Worm (Caenorhabditis elegans) whole organism, mixed stage, embryonic: ENCODE data around the gene ccd-5.

ENCODE experiments used
- lin-32 ChIP-seq: fragments of 200-800 bp; sonication (Bioruptor generic); optimal IDR thresholded peaks from 2 replicates; lab custom pipeline; 2018; ENCODE audit warnings: mild to moderate bottlenecking, missing genetic modification characterization, missing compliant biosample characterization
- nhr-76 ChIP-seq: sonication (generic microtip); optimal IDR thresholded peaks from 2 replicates; lab custom pipeline; 2017; ENCODE audit warnings: missing biosample characterization, missing genetic modification characterization
- ztf-11 ChIP-seq: fragments of 150-350 bp; optimal IDR thresholded peaks from 2 replicates; lab custom pipeline; 2014; ENCODE audit warnings: missing biosample characterization, missing genetic modification characterization

ce11 chrX:2522658-2523057 lies 49.8 kb downstream of the ccd-5 start:
- TF ChIP-seq ztf-11 (tag; lab: Kevin White, UChicago), result no peak
- TF ChIP-seq lin-32, result no peak
- TF ChIP-seq nhr-76 (tag; lab: Kevin White, UChicago), result no peak
